Worm (Caenorhabditis elegans): ENCODE measurements around the gene F43C1.7.

F43C1.7 gene

ce11 chrIII:4257896-4258295 lies 15.5 kb upstream of the F43C1.7 start:
- TF ChIP-seq ztf-29 (GFP tag; IDR thresholded peaks at IDR 0.05) (no peak), ref-1 (GFP tag; conservative IDR thresholded peaks at IDR 0.05) (no peak), ztf-23 (GFP tag; IDR thresholded peaks at IDR 0.05) (no peak), flt-1 (GFP tag; IDR thresholded peaks at IDR 0.05) (no peak), cog-1 (tag; optimal IDR thresholded peaks at IDR 0.05) (no peak), klf-2 (GFP tag; conservative IDR thresholded peaks at IDR 0.05) (no peak), med-1 (GFP tag; optimal IDR thresholded peaks at IDR 0.05; ENCODE audit: insufficient read depth) (no peak), tab-1 (GFP tag; IDR thresholded peaks at IDR 0.05) (no peak), T22C8.4 (GFP tag; IDR thresholded peaks at IDR 0.05) (no peak)

ce11 chrIII:4247571-4247970 lies 5.2 kb upstream of the F43C1.7 start, which contains the start of gene Y44F5A.1:
Y44F5A.1 (minus strand) TSS chrIII:4247671.
- TF ChIP-seq klf-2 (GFP tag; conservative IDR thresholded peaks at IDR 0.05) (no peak), ztf-23 (GFP tag; IDR thresholded peaks at IDR 0.05) (no peak), T22C8.4 (GFP tag; IDR thresholded peaks at IDR 0.05) (no peak), ztf-29 (GFP tag; IDR thresholded peaks at IDR 0.05) (no peak), tab-1 (GFP tag; IDR thresholded peaks at IDR 0.05) (no peak), med-1 (GFP tag; optimal IDR thresholded peaks at IDR 0.05; ENCODE audit: insufficient read depth) (no peak), cog-1 (tag; optimal IDR thresholded peaks at IDR 0.05) (no peak)

- TF ChIP-seq flt-1 (GFP tag; IDR thresholded peaks at IDR 0.05) (no peak), T22C8.4 (GFP tag; IDR thresholded peaks at IDR 0.05) (no peak), cog-1 (tag; optimal IDR thresholded peaks at IDR 0.05) (no peak), ztf-23 (GFP tag; IDR thresholded peaks at IDR 0.05) (no peak), ref-1 (GFP tag; conservative IDR thresholded peaks at IDR 0.05) (no peak), klf-2 (GFP tag; conservative IDR thresholded peaks at IDR 0.05) (no peak)
Observed at ce11 chrIII:4244285-4244684, 1.9 kb upstream of the F43C1.7 start, which contains the start of gene zhit-2. zhit-2 (minus strand) TSS chrIII:4244385.

- TF ChIP-seq tab-1 (GFP tag; IDR thresholded peaks at IDR 0.05) = no peak
- no peak for TF ChIP-seq med-1 (GFP tag; optimal IDR thresholded peaks at IDR 0.05; ENCODE audit: insufficient read depth)
Observed at ce11 chrIII:4243461-4243860, 1.1 kb upstream of the F43C1.7 start, which contains the start of gene mrpl-21. mrpl-21 (minus strand) TSS chrIII:4243561.

ce11 chrIII:4241181-4241580 lies 1.2 kb downstream of the F43C1.7 start:
- TF ChIP-seq med-1 (GFP tag; optimal IDR thresholded peaks at IDR 0.05; ENCODE audit: insufficient read depth) (no peak), tab-1 (GFP tag; IDR thresholded peaks at IDR 0.05) (no peak), ztf-23 (GFP tag; IDR thresholded peaks at IDR 0.05) (no peak), ztf-29 (GFP tag; IDR thresholded peaks at IDR 0.05) (no peak), flt-1 (GFP tag; IDR thresholded peaks at IDR 0.05) (no peak), T22C8.4 (GFP tag; IDR thresholded peaks at IDR 0.05) (no peak), klf-2 (GFP tag; conservative IDR thresholded peaks at IDR 0.05) (no peak), ref-1 (GFP tag; conservative IDR thresholded peaks at IDR 0.05) (no peak), cog-1 (tag; optimal IDR thresholded peaks at IDR 0.05) (no peak)

ce11 chrIII:4240126-4240525 lies 2.2 kb downstream of the F43C1.7 start:
- TF ChIP-seq cog-1 (tag; optimal IDR thresholded peaks at IDR 0.05) = no peak
- TF ChIP-seq ref-1 (GFP tag; conservative IDR thresholded peaks at IDR 0.05) = no peak
- no peak for TF ChIP-seq T22C8.4 (GFP tag; IDR thresholded peaks at IDR 0.05)
- TF ChIP-seq flt-1 (GFP tag; IDR thresholded peaks at IDR 0.05) = no peak
- TF ChIP-seq klf-2 (GFP tag; conservative IDR thresholded peaks at IDR 0.05) = no peak
- TF ChIP-seq tab-1 (GFP tag; IDR thresholded peaks at IDR 0.05) = no peak
- no peak for TF ChIP-seq ztf-29 (GFP tag; IDR thresholded peaks at IDR 0.05)
- no peak for TF ChIP-seq ztf-23 (GFP tag; IDR thresholded peaks at IDR 0.05)
- TF ChIP-seq med-1 (GFP tag; optimal IDR thresholded peaks at IDR 0.05; ENCODE audit: insufficient read depth) = no peak

- TF ChIP-seq tab-1 (GFP tag; IDR thresholded peaks at IDR 0.05) = no peak
- TF ChIP-seq ztf-23 (GFP tag; IDR thresholded peaks at IDR 0.05) = 0 out of 2 replicates have a peak, but pooled peaks have one; percentile 36
- TF ChIP-seq ztf-29 (GFP tag; IDR thresholded peaks at IDR 0.05) = no peak
- TF ChIP-seq cog-1 (tag; optimal IDR thresholded peaks at IDR 0.05) = peak; percentile 89
- no peak for TF ChIP-seq ref-1 (GFP tag; conservative IDR thresholded peaks at IDR 0.05)
- TF ChIP-seq klf-2 (GFP tag; conservative IDR thresholded peaks at IDR 0.05) = no peak
- no peak for TF ChIP-seq T22C8.4 (GFP tag; IDR thresholded peaks at IDR 0.05)
- 0 out of 2 replicates have a peak, but pooled peaks have one; percentile 44 for TF ChIP-seq flt-1 (GFP tag; IDR thresholded peaks at IDR 0.05)
- TF ChIP-seq med-1 (GFP tag; optimal IDR thresholded peaks at IDR 0.05; ENCODE audit: insufficient read depth) = no peak
Observed at ce11 chrIII:4237660-4238059, 4.7 kb downstream of the F43C1.7 start.

ce11 chrIII:4236178-4236577 lies 6.2 kb downstream of the F43C1.7 start:
- TF ChIP-seq med-1 (GFP tag; optimal IDR thresholded peaks at IDR 0.05; ENCODE audit: insufficient read depth) (no peak), cog-1 (tag; optimal IDR thresholded peaks at IDR 0.05) (no peak), ztf-23 (GFP tag; IDR thresholded peaks at IDR 0.05) (no peak), tab-1 (GFP tag; IDR thresholded peaks at IDR 0.05) (no peak), T22C8.4 (GFP tag; IDR thresholded peaks at IDR 0.05) (no peak)

- TF ChIP-seq ref-1 (GFP tag; conservative IDR thresholded peaks at IDR 0.05) (no peak), ztf-23 (GFP tag; IDR thresholded peaks at IDR 0.05) (no peak)
Observed at ce11 chrIII:4234642-4235295, 7.6 kb downstream of the F43C1.7 start.

ce11 chrIII:4232811-4233269 lies 9.5 kb downstream of the F43C1.7 start, which contains the start of gene nhr-20:
nhr-20 (minus strand) TSS chrIII:4233219.
- no peak for TF ChIP-seq T22C8.4 (GFP tag; IDR thresholded peaks at IDR 0.05)
- TF ChIP-seq ztf-29 (GFP tag; IDR thresholded peaks at IDR 0.05) = no peak
- TF ChIP-seq cog-1 (tag; optimal IDR thresholded peaks at IDR 0.05) = no peak
- TF ChIP-seq med-1 (GFP tag; optimal IDR thresholded peaks at IDR 0.05; ENCODE audit: insufficient read depth) = no peak
- no peak for TF ChIP-seq ref-1 (GFP tag; conservative IDR thresholded peaks at IDR 0.05)
- TF ChIP-seq tab-1 (GFP tag; IDR thresholded peaks at IDR 0.05) = no peak
- no peak for TF ChIP-seq klf-2 (GFP tag; conservative IDR thresholded peaks at IDR 0.05)
- TF ChIP-seq ztf-23 (GFP tag; IDR thresholded peaks at IDR 0.05) = no peak
- no peak for TF ChIP-seq flt-1 (GFP tag; IDR thresholded peaks at IDR 0.05)

Measured in whole organism, midembryonic.